Worm (Caenorhabditis elegans): ENCODE measurements around the gene F28B4.3.

ce11 chrX:3181376-3181775 is 53.8 kb downstream of the F28B4.3 start:
- TF ChIP-seq unc-62 (GFP tag; optimal IDR thresholded peaks at IDR 0.05) (no peak), ztf-4 (tag; optimal IDR thresholded peaks at IDR 0.05) (no peak), ztf-11 (tag; optimal IDR thresholded peaks at IDR 0.05) (no peak), lin-15B (tag; optimal IDR thresholded peaks at IDR 0.05) (no peak)

Measured in whole organism, L3 larva.